Fruit fly (Drosophila melanogaster): ENCODE data around the gene Taf9.

Gene Taf9

DNA sequence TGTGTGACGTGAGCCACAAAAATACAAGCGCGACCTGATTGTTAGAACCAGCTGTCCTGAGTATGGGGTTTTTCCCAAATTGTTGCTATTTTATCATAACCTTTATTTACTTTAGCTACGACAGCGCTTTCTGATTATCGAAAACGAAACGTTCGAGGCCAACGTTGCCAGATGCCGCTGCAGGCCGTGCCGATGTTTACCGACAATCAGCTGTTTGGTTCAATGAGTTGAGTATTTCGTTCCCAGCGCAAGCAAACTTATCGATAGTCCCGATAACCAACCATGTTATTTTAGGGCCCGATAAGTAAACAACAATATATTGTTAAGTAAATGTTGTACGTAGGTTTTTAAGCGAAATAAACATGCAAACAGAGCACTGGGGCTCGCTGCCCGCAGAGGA is 8.2 kb downstream of the Taf9 start, which contains the start of the genes CG15814 and Spt7 (continued):
- TF ChIP-seq D (optimal IDR thresholded peaks at IDR 0.05) (no peak), D (GFP tag; optimal IDR thresholded peaks at IDR 0.05) (no peak), tll (GFP tag; optimal IDR thresholded peaks at IDR 0.05) (no peak), ewg (GFP tag; optimal IDR thresholded peaks at IDR 0.05) (peak; percentile 26), CG10147 (GFP tag; optimal IDR thresholded peaks at IDR 0.05) (peak; percentile 60), gro (GFP tag; optimal IDR thresholded peaks at IDR 0.05) (no peak), eyg (GFP tag; optimal IDR thresholded peaks at IDR 0.05) (peak; percentile 51), CG16779 (GFP tag; IDR thresholded peaks at IDR 0.05) (no peak), sna (GFP tag; IDR thresholded peaks at IDR 0.05; ENCODE audit: partially characterized antibody) (peak; percentile 72), Chrac-16 (GFP tag; optimal IDR thresholded peaks at IDR 0.05) (no peak), stc (GFP tag; IDR thresholded peaks at IDR 0.05) (no peak), HLH54F (GFP tag; optimal IDR thresholded peaks at IDR 0.05) (peak; percentile 21), Scr (GFP tag; IDR thresholded peaks at IDR 0.05; ENCODE audit: partially characterized antibody) (peak; percentile 83), NC2β (GFP tag; optimal IDR thresholded peaks at IDR 0.05) (peak; percentile 40), CG12744 (GFP tag; optimal IDR thresholded peaks at IDR 0.05) (no peak), bab2 (GFP tag; optimal IDR thresholded peaks at IDR 0.05) (peak; percentile 44), CG2116 (GFP tag; optimal IDR thresholded peaks at IDR 0.05) (peak; percentile 83), en (GFP tag; optimal IDR thresholded peaks at IDR 0.05) (no peak), dimm (GFP tag; IDR thresholded peaks at IDR 0.05) (no peak), Mad (GFP tag; optimal IDR thresholded peaks at IDR 0.05) (peak; percentile 50), vvl (GFP tag; IDR thresholded peaks at IDR 0.05) (peak; percentile 18; the same call in 1 of the 2 replicates), NK7.1 (GFP tag; optimal IDR thresholded peaks at IDR 0.05) (no peak), Hr3 (GFP tag; optimal IDR thresholded peaks at IDR 0.05) (no peak), phol (tag; optimal IDR thresholded peaks at IDR 0.05) (peak; percentile 49), usp (GFP tag; optimal IDR thresholded peaks at IDR 0.05) (no peak), CG10366 (GFP tag; IDR thresholded peaks at IDR 0.05) (no peak), NfI (GFP tag; optimal IDR thresholded peaks at IDR 0.05) (peak; percentile 34), repo (GFP tag; optimal IDR thresholded peaks at IDR 0.05) (peak; percentile 6), CG11456 (GFP tag; IDR thresholded peaks at IDR 0.05) (0 out of 3 replicates have a peak, but pooled peaks have one; percentile 31), CG32772 (GFP tag; IDR thresholded peaks at IDR 0.05) (no peak), Side (GFP tag; optimal IDR thresholded peaks at IDR 0.05) (no peak), CG2202 (tag; optimal IDR thresholded peaks at IDR 0.05) (no peak), Max (GFP tag; optimal IDR thresholded peaks at IDR 0.05) (no peak), her (GFP tag; optimal IDR thresholded peaks at IDR 0.05) (peak; percentile 53), Rfx (GFP tag; IDR thresholded peaks at IDR 0.05) (peak; percentile 66), CG4424 (GFP tag; optimal IDR thresholded peaks at IDR 0.05) (no peak), CG15696 (tag; optimal IDR thresholded peaks at IDR 0.05) (peak; percentile 41), salm (tag; optimal IDR thresholded peaks at IDR 0.05) (no peak), H2.0 (GFP tag; IDR thresholded peaks at IDR 0.05) (no peak), CG10543 (GFP tag; optimal IDR thresholded peaks at IDR 0.05) (peak; percentile 60), TFAM (GFP tag; optimal IDR thresholded peaks at IDR 0.05) (no peak), ap (GFP tag; IDR thresholded peaks at IDR 0.05) (no peak), al (GFP tag; IDR thresholded peaks at IDR 0.05) (no peak), caup (GFP tag; optimal IDR thresholded peaks at IDR 0.05; ENCODE audit: severe bottlenecking) (peak; percentile 47), Trl (optimal IDR thresholded peaks at IDR 0.05) (no peak), Trl (GFP tag; optimal IDR thresholded peaks at IDR 0.05) (peak; percentile 51), Usf (GFP tag; optimal IDR thresholded peaks at IDR 0.05) (no peak), CG7271 (tag; optimal IDR thresholded peaks at IDR 0.05) (no peak), CG5180 (GFP tag; optimal IDR thresholded peaks at IDR 0.05) (no peak), CG33557 (GFP tag; optimal IDR thresholded peaks at IDR 0.05) (peak; percentile 30), unc-4 (GFP tag; IDR thresholded peaks at IDR 0.05; ENCODE audit: partially characterized antibody) (peak; percentile 87), Pdp1 (GFP tag; optimal IDR thresholded peaks at IDR 0.05) (peak in 1 of 2 experiments; percentile 53)

Measured in whole organism, embryonic.